Worm (Caenorhabditis elegans) whole organism, young adult: Measurements from ENCODE around the gene fbxa-5.

Source experiments
- C17E4.6 ChIP-seq: fragments of 200-800 bp; sonication (Bioruptor generic); IDR thresholded peaks from 2 replicates; pipeline ENCODE4 v1.3.6; 2022; ENCODE audit warnings: missing genetic modification reagents, missing genetic modification characterization, missing compliant biosample characterization
- F37B4.10 ChIP-seq: fragments of 200-800 bp; sonication (Bioruptor generic); IDR thresholded peaks from 2 replicates; pipeline ENCODE4 v1.3.6; 2022; ENCODE audit warnings: missing genetic modification characterization, missing compliant biosample characterization
- F57A8.1 ChIP-seq: fragments of 200-800 bp; sonication (Bioruptor generic); optimal IDR thresholded peaks from 2 replicates; lab custom pipeline; 2018; ENCODE audit warnings: mild to moderate bottlenecking, missing genetic modification characterization, moderate library complexity, missing compliant biosample characterization
- Y53F4B.3 ChIP-seq: fragments of 200-800 bp; sonication (Bioruptor generic); IDR thresholded peaks from 2 replicates; pipeline ENCODE4 v1.3.6; 2022; ENCODE audit warnings: missing genetic modification reagents, missing genetic modification characterization, missing compliant biosample characterization
- Y79H2A.3 ChIP-seq: fragments of 200-800 bp; sonication (Bioruptor generic); conservative IDR thresholded peaks from 2 replicates; pipeline ENCODE4 v1.3.6; 2022; ENCODE audit warnings: missing genetic modification reagents, missing genetic modification characterization, missing compliant biosample characterization
- aptf-2 ChIP-seq: fragments of 200-800 bp; sonication (Bioruptor generic); conservative IDR thresholded peaks from 2 replicates; pipeline ENCODE4 v1.3.6; 2022; ENCODE audit warnings: missing genetic modification reagents, missing genetic modification characterization, missing compliant biosample characterization
- atf-7 ChIP-seq: sonication (generic microtip); optimal IDR thresholded peaks from 2 replicates; lab custom pipeline; 2017; ENCODE audit warnings: mild to moderate bottlenecking, missing genetic modification characterization, missing compliant biosample characterization
- bed-2 ChIP-seq: fragments of 200-800 bp; sonication (Bioruptor generic); IDR thresholded peaks from 2 replicates; pipeline ENCODE4 v1.3.6; 2022; ENCODE audit warnings: missing genetic modification reagents, missing genetic modification characterization, missing compliant biosample characterization
- cebp-2 ChIP-seq: fragments of 200-800 bp; sonication (Bioruptor generic); IDR thresholded peaks from 2 replicates; pipeline ENCODE4 v1.3.6; 2022; ENCODE audit warnings: missing genetic modification characterization, missing compliant biosample characterization
- ceh-100 ChIP-seq: fragments of 200-800 bp; sonication (Bioruptor generic); IDR thresholded peaks from 2 replicates; pipeline ENCODE4 v1.3.6; 2022; ENCODE audit warnings: missing genetic modification reagents, missing genetic modification characterization, missing compliant biosample characterization
- ceh-40 ChIP-seq: fragments of 200-800 bp; sonication (Bioruptor generic); IDR thresholded peaks from 2 replicates; pipeline ENCODE4 v1.3.6; 2022; ENCODE audit warnings: missing genetic modification characterization, missing compliant biosample characterization
- ceh-58 ChIP-seq: fragments of 200-800 bp; sonication (Bioruptor generic); IDR thresholded peaks from 2 replicates; pipeline ENCODE4 v1.3.6; 2022; ENCODE audit warnings: missing genetic modification characterization, missing compliant biosample characterization
- chd-7 ChIP-seq: sonication (generic microtip); optimal IDR thresholded peaks from 2 replicates; lab custom pipeline; 2016; ENCODE audit warnings: mild to moderate bottlenecking, missing genetic modification characterization, moderate library complexity, missing compliant biosample characterization
- dpl-1 ChIP-seq: fragments of 150-350 bp; optimal IDR thresholded peaks from 2 replicates; lab custom pipeline; 2014; ENCODE audit warnings: missing biosample characterization, missing genetic modification reagents, missing genetic modification characterization
- egl-18 ChIP-seq: fragments of 200-800 bp; sonication (Bioruptor generic); IDR thresholded peaks from 2 replicates; pipeline ENCODE4 v1.3.6; 2022; ENCODE audit warnings: missing genetic modification reagents, missing genetic modification characterization, missing compliant biosample characterization
- him-1 ChIP-seq: sonication (generic microtip); optimal IDR thresholded peaks from 2 replicates; lab custom pipeline; 2016; ENCODE audit warnings: missing genotype, missing genetic modification reagents, missing genetic modification characterization, missing compliant biosample characterization
- hlh-26 ChIP-seq: fragments of 200-800 bp; sonication (Bioruptor generic); conservative IDR thresholded peaks from 2 replicates; pipeline ENCODE4 v1.3.6; 2022; ENCODE audit warnings: missing genetic modification reagents, missing genetic modification characterization, missing compliant biosample characterization
- hmg-20 ChIP-seq: fragments of 200-800 bp; sonication (Bioruptor generic); IDR thresholded peaks from 2 replicates; pipeline ENCODE4 v1.3.6; 2022; ENCODE audit warnings: missing genetic modification reagents, missing genetic modification characterization, missing compliant biosample characterization
- madf-8 ChIP-seq: fragments of 200-800 bp; sonication (Bioruptor generic); conservative IDR thresholded peaks from 2 replicates; pipeline ENCODE4 v1.3.6; 2022; ENCODE audit warnings: missing genetic modification reagents, missing genetic modification characterization, missing compliant biosample characterization
- nhr-27 ChIP-seq: fragments of 200-800 bp; sonication (Bioruptor generic); optimal IDR thresholded peaks from 2 replicates; lab custom pipeline; 2018; ENCODE audit warnings: mild to moderate bottlenecking, missing genetic modification characterization, moderate library complexity, missing compliant biosample characterization
- nhr-80 ChIP-seq: sonication (generic microtip); optimal IDR thresholded peaks from 2 replicates; lab custom pipeline; 2016; ENCODE audit warnings: missing genetic modification characterization, missing compliant biosample characterization
- repo-1 ChIP-seq: sonication (generic microtip); optimal IDR thresholded peaks from 2 replicates; lab custom pipeline; 2017; ENCODE audit warnings: mild to moderate bottlenecking, missing genetic modification characterization, missing compliant biosample characterization
- snpc-1.1 ChIP-seq: sonication (generic microtip); optimal IDR thresholded peaks from 2 replicates; lab custom pipeline; 2017; ENCODE audit warnings: missing genetic modification characterization, mild to moderate bottlenecking, missing compliant biosample characterization, antibody characterized with exemption, moderate library complexity, missing genotype, missing genetic modification reagents; ENCODE audit not compliant: insufficient read depth
- snpc-1.3 ChIP-seq: sonication (generic microtip); optimal IDR thresholded peaks from 2 replicates; lab custom pipeline; 2017; ENCODE audit warnings: missing genetic modification characterization, mild to moderate bottlenecking, missing compliant biosample characterization, antibody characterized with exemption, moderate library complexity, missing genotype, missing genetic modification reagents; ENCODE audit not compliant: insufficient read depth
- sptf-2 ChIP-seq: fragments of 200-800 bp; sonication (Bioruptor generic); optimal IDR thresholded peaks from 2 replicates; lab custom pipeline; 2018; ENCODE audit warnings: mild to moderate bottlenecking, missing genetic modification characterization, missing compliant biosample characterization
- tbx-9 ChIP-seq: sonication (generic microtip); optimal IDR thresholded peaks from 2 replicates; lab custom pipeline; 2016; ENCODE audit warnings: borderline replicate concordance, missing genetic modification characterization, inconsistent platforms, missing compliant biosample characterization
- ztf-18 ChIP-seq: sonication (generic microtip); optimal IDR thresholded peaks from 2 replicates; lab custom pipeline; 2016; ENCODE audit warnings: missing genotype, mild to moderate bottlenecking, missing genetic modification characterization, missing compliant biosample characterization

Gene fbxa-5

ce11 chrIII:1340240-1340639, at the start of gene fbxa-5:
fbxa-5 (minus strand) TSS chrIII:1340340.
- no peak for TF ChIP-seq nhr-27 (tag; lab: Kevin White, UChicago)
- no peak for TF ChIP-seq snpc-1.3 (tag; lab: Kevin White, UChicago)

ce11 chrIII:1388274-1389058, 48.3 kb upstream of the fbxa-5 start, which contains the start of gene pals-20:
pals-20 (minus strand) TSS chrIII:1388324.
- TF ChIP-seq snpc-1.1 (tag; lab: Kevin White, UChicago): no peak
- peak; percentile 48 for TF ChIP-seq nhr-80 (tag; lab: Kevin White, UChicago)

- TF ChIP-seq chd-7 (tag; lab: Kevin White, UChicago) (no peak), nhr-80 (tag; lab: Kevin White, UChicago) (peak; percentile 20)
Measured at ce11 chrIII:1384694-1385093, 44.6 kb upstream of the fbxa-5 start.

- TF ChIP-seq nhr-80 (tag; lab: Kevin White, UChicago) (peak; percentile 72), ztf-18 (tag; lab: Kevin White, UChicago) (no peak)
Measured at ce11 chrIII:1384092-1384491, 44.0 kb upstream of the fbxa-5 start, which contains the start of the genes fbxa-138 and Y82E9BR.5. fbxa-138 (minus strand) TSS chrIII:1384252. Y82E9BR.5 (plus strand) TSS chrIII:1384370.

ce11 chrIII:1383483-1383882, 43.3 kb upstream of the fbxa-5 start:
- no peak for TF ChIP-seq atf-7 (tag; lab: Kevin White, UChicago)
- TF ChIP-seq C17E4.6: no peak
- no peak for TF ChIP-seq Y53F4B.3
- TF ChIP-seq ceh-58: no peak
- no peak for TF ChIP-seq madf-8 (GFP tag; lab: Robert Waterston, UW)
- no peak for TF ChIP-seq him-1 (tag; lab: Kevin White, UChicago)
- no peak for TF ChIP-seq egl-18 (GFP tag; lab: Robert Waterston, UW)
- TF ChIP-seq hmg-20: no peak
- TF ChIP-seq dpl-1 (GFP tag; lab: Kevin White, UChicago): no peak
- TF ChIP-seq bed-2 (GFP tag; lab: Robert Waterston, UW): no peak
- no peak for TF ChIP-seq ceh-40
- no peak for TF ChIP-seq repo-1
- no peak for TF ChIP-seq tbx-9 (tag; lab: Kevin White, UChicago)
- no peak for TF ChIP-seq ceh-100 (GFP tag; lab: Robert Waterston, UW)
- TF ChIP-seq sptf-2 (GFP tag; lab: Kevin White, UChicago): no peak
- TF ChIP-seq F57A8.1 (GFP tag; lab: Kevin White, UChicago): no peak

ce11 chrIII:1380535-1381274, 40.6 kb upstream of the fbxa-5 start, which contains the start of the genes pals-21 and Y82E9BR.6:
pals-21 (minus strand) TSS chrIII:1380635.
Y82E9BR.6 (plus strand) TSS chrIII:1381224.
- TF ChIP-seq egl-18 (GFP tag; lab: Robert Waterston, UW) (no peak), F37B4.10 (no peak), Y79H2A.3 (GFP tag; lab: Robert Waterston, UW) (no peak), cebp-2 (0 out of 2 replicates have a peak, but pooled peaks have one; percentile 8), hlh-26 (no peak), aptf-2 (GFP tag; lab: Robert Waterston, UW) (no peak)
